Fruit fly (Drosophila melanogaster) whole organism, prepupa: ENCODE data around the gene Kpc1.
A peak's percentile ranks its signal among the peaks of the same experiment; 100 is the strongest.

Experiments used
- Blimp-1 ChIP-seq: fragments of 200-800 bp; sonication (Bioruptor generic); optimal IDR thresholded peaks from 3 replicates; lab custom pipeline; 2017; ENCODE audit warnings: missing biosample characterization, missing genetic modification characterization, mild to moderate bottlenecking, moderate library complexity, missing genetic modification reagents
- CG10631 ChIP-seq: fragments of 200-800 bp; sonication (Bioruptor generic); optimal IDR thresholded peaks from 2 replicates; lab custom pipeline; 2016; ENCODE audit warnings: missing biosample characterization, missing genetic modification characterization
- CG10669 ChIP-seq: fragments of 200-800 bp; sonication (Bioruptor generic); optimal IDR thresholded peaks from 3 replicates; lab custom pipeline; 2018; ENCODE audit warnings: missing biosample characterization, mild to moderate bottlenecking, missing genetic modification characterization, moderate library complexity
- CG11294 ChIP-seq: fragments of 200-800 bp; sonication (Bioruptor generic); IDR thresholded peaks from 2 replicates; pipeline ENCODE4 v1.3.6; 2022; ENCODE audit warnings: missing biosample characterization, missing genetic modification characterization
- CG11762 ChIP-seq: fragments of 200-800 bp; sonication (Bioruptor generic); optimal IDR thresholded peaks from 3 replicates; lab custom pipeline; 2016; ENCODE audit warnings: missing biosample characterization, missing genetic modification characterization; ENCODE audit not compliant: insufficient read depth
- CG11902 ChIP-seq: fragments of 200-800 bp; sonication (Bioruptor generic); optimal IDR thresholded peaks from 3 replicates; lab custom pipeline; 2016; ENCODE audit warnings: missing biosample characterization, missing genetic modification characterization
- CG1621 ChIP-seq: fragments of 200-800 bp; sonication (Bioruptor generic); optimal IDR thresholded peaks from 3 replicates; lab custom pipeline; 2018; ENCODE audit warnings: missing biosample characterization, mild to moderate bottlenecking, missing genetic modification characterization
- CG16779 ChIP-seq: fragments of 200-800 bp; sonication (Bioruptor generic); optimal IDR thresholded peaks from 3 replicates; lab custom pipeline; 2017; ENCODE audit warnings: missing biosample characterization, mild to moderate bottlenecking, missing genetic modification characterization
- CG3032 ChIP-seq: fragments of 200-800 bp; optimal IDR thresholded peaks from 2 replicates; lab custom pipeline; 2019; ENCODE audit warnings: missing biosample characterization, mild to moderate bottlenecking, missing genetic modification characterization, moderate library complexity
- CG31627 ChIP-seq: fragments of 200-800 bp; sonication (Bioruptor generic); optimal IDR thresholded peaks from 3 replicates; lab custom pipeline; 2016; ENCODE audit warnings: missing biosample characterization, missing genetic modification characterization
- CG34406 ChIP-seq: fragments of 200-800 bp; sonication (Bioruptor generic); optimal IDR thresholded peaks from 3 replicates; lab custom pipeline; 2016; ENCODE audit warnings: missing biosample characterization, missing genetic modification characterization
- CG4318 ChIP-seq: fragments of 200-800 bp; sonication (Bioruptor generic); optimal IDR thresholded peaks from 3 replicates; lab custom pipeline; 2017; ENCODE audit warnings: missing biosample characterization, mild to moderate bottlenecking, missing genetic modification characterization
- CG6163 ChIP-seq: fragments of 200-800 bp; sonication (Bioruptor generic); IDR thresholded peaks from 3 replicates; pipeline ENCODE4 v1.3.6; 2022; ENCODE audit warnings: missing biosample characterization, missing genetic modification characterization
- CG6792 ChIP-seq: fragments of 200-800 bp; sonication (Bioruptor generic); optimal IDR thresholded peaks from 3 replicates; lab custom pipeline; 2016; ENCODE audit warnings: missing biosample characterization, missing genetic modification characterization
- CG6854 ChIP-seq: fragments of 200-800 bp; sonication (Bioruptor generic); optimal IDR thresholded peaks from 2 replicates; lab custom pipeline; 2017; ENCODE audit warnings: missing biosample characterization, mild to moderate bottlenecking, missing genetic modification characterization
- CG8119 ChIP-seq: fragments of 200-800 bp; sonication (Bioruptor generic); IDR thresholded peaks from 3 replicates; pipeline ENCODE4 v1.3.6; 2022; ENCODE audit warnings: missing biosample characterization, missing genetic modification characterization
- CG8319 ChIP-seq: fragments of 200-800 bp; sonication (Bioruptor generic); optimal IDR thresholded peaks from 3 replicates; lab custom pipeline; 2016; ENCODE audit warnings: missing biosample characterization, missing genetic modification characterization
- CG8632 ChIP-seq: fragments of 200-800 bp; sonication (Bioruptor generic); optimal IDR thresholded peaks from 3 replicates; lab custom pipeline; 2016; ENCODE audit warnings: missing biosample characterization, missing genetic modification characterization
- CG9139 ChIP-seq: fragments of 200-800 bp; sonication (Bioruptor generic); optimal IDR thresholded peaks from 3 replicates; lab custom pipeline; 2017; ENCODE audit warnings: missing biosample characterization, mild to moderate bottlenecking, missing genetic modification characterization
- Eip93F ChIP-seq: fragments of 200-800 bp; sonication (Bioruptor generic); optimal IDR thresholded peaks from 2 replicates; lab custom pipeline; 2016; ENCODE audit warnings: missing biosample characterization, mild to moderate bottlenecking, missing genetic modification characterization
- Ets21C ChIP-seq: fragments of 200-800 bp; sonication (Bioruptor generic); optimal IDR thresholded peaks from 3 replicates; lab custom pipeline; 2016; ENCODE audit warnings: missing biosample characterization, missing genetic modification characterization
- Ets96B ChIP-seq: fragments of 200-800 bp; optimal IDR thresholded peaks from 2 replicates; lab custom pipeline; 2019; ENCODE audit warnings: missing biosample characterization, mild to moderate bottlenecking, missing genetic modification characterization, moderate library complexity
- Gug ChIP-seq: fragments of 200-800 bp; sonication (Bioruptor generic); IDR thresholded peaks from 2 replicates; pipeline ENCODE4 v1.3.6; 2022; ENCODE audit warnings: missing biosample characterization, missing genetic modification characterization
- Hr39 ChIP-seq: fragments of 200-800 bp; sonication (Bioruptor generic); optimal IDR thresholded peaks from 2 replicates; lab custom pipeline; 2016; ENCODE audit warnings: missing biosample characterization, missing genetic modification characterization
- Hr4 ChIP-seq: fragments of 200-800 bp; sonication (Bioruptor generic); optimal IDR thresholded peaks from 3 replicates; lab custom pipeline; 2016; ENCODE audit warnings: missing biosample characterization, missing genetic modification characterization
- OdsH ChIP-seq: fragments of 200-800 bp; sonication (Bioruptor generic); optimal IDR thresholded peaks from 3 replicates; lab custom pipeline; 2016; ENCODE audit warnings: missing biosample characterization, missing genetic modification characterization
- Sox15 ChIP-seq: fragments of 200-800 bp; sonication (Bioruptor generic); optimal IDR thresholded peaks from 3 replicates; lab custom pipeline; 2016; ENCODE audit warnings: missing biosample characterization, missing genetic modification characterization
- acj6 ChIP-seq: fragments of 200-800 bp; sonication (Bioruptor generic); optimal IDR thresholded peaks from 3 replicates; lab custom pipeline; 2016; ENCODE audit warnings: missing biosample characterization, missing genetic modification characterization
- cyc ChIP-seq: fragments of 200-800 bp; sonication (Bioruptor generic); optimal IDR thresholded peaks from 3 replicates; lab custom pipeline; 2016; ENCODE audit warnings: missing biosample characterization, missing genetic modification characterization
- dac ChIP-seq: fragments of 200-800 bp; sonication (Bioruptor generic); optimal IDR thresholded peaks from 2 replicates; lab custom pipeline; 2017; ENCODE audit warnings: missing biosample characterization, mild to moderate bottlenecking, missing genetic modification characterization
- dsx ChIP-seq: fragments of 200-800 bp; optimal IDR thresholded peaks from 3 replicates; lab custom pipeline; 2019; ENCODE audit warnings: missing biosample characterization, mild to moderate bottlenecking, missing genetic modification characterization, moderate library complexity; ENCODE audit not compliant: poor library complexity, severe bottlenecking
- eg ChIP-seq: fragments of 200-800 bp; sonication (Bioruptor generic); IDR thresholded peaks from 3 replicates; pipeline ENCODE4 v1.3.6; 2022; ENCODE audit warnings: missing biosample characterization, missing genetic modification characterization
- esn ChIP-seq: fragments of 200-800 bp; sonication (Bioruptor generic); optimal IDR thresholded peaks from 2 replicates; lab custom pipeline; 2016; ENCODE audit warnings: missing biosample characterization, mild to moderate bottlenecking, missing genetic modification characterization, moderate library complexity
- fd59A ChIP-seq: fragments of 200-800 bp; sonication (Bioruptor generic); optimal IDR thresholded peaks from 2 replicates; lab custom pipeline; 2017; ENCODE audit warnings: missing biosample characterization, mild to moderate bottlenecking, missing genetic modification characterization, missing genetic modification reagents
- lz ChIP-seq: fragments of 200-800 bp; sonication (Bioruptor generic); optimal IDR thresholded peaks from 3 replicates; lab custom pipeline; 2016; ENCODE audit warnings: missing biosample characterization, missing genetic modification characterization
- net ChIP-seq: fragments of 200-800 bp; sonication (Bioruptor generic); optimal IDR thresholded peaks from 3 replicates; lab custom pipeline; 2016; ENCODE audit warnings: missing biosample characterization, missing genetic modification characterization
- pdm3 ChIP-seq: fragments of 200-800 bp; sonication (Bioruptor generic); optimal IDR thresholded peaks from 3 replicates; lab custom pipeline; 2016; ENCODE audit warnings: missing biosample characterization, missing genetic modification characterization
- salr ChIP-seq, 2 experiments: fragments of 200-800 bp; sonication (Bioruptor generic); optimal IDR thresholded peaks; 3 replicates each; lab custom pipeline; 2016 to 2018; ENCODE audit warnings: missing biosample characterization in 2 of 2, missing genetic modification characterization in 2 of 2, mild to moderate bottlenecking in 1 of 2
- svp ChIP-seq: fragments of 200-800 bp; sonication (Bioruptor generic); peaks from one replicate; lab custom pipeline; 2016; ENCODE audit warnings: missing biosample characterization, missing genetic modification characterization
- topi ChIP-seq: fragments of 200-800 bp; sonication (Bioruptor generic); optimal IDR thresholded peaks from 3 replicates; lab custom pipeline; 2016; ENCODE audit warnings: missing biosample characterization, missing genetic modification characterization

Kpc1 gene

dm6 chr3R:15242186-15243045 lies 46.4 kb upstream of the Kpc1 start, which contains the start of the genes tefu and Hsc70-4:
Gene tefu, minus strand, starts transcription at chr3R:15242236.
Gene Hsc70-4, plus strand, starts transcription at chr3R:15242687.
- TF ChIP-seq CG9139 (no peak), CG10631 (GFP tag; lab: Kevin White, UChicago) (peak; percentile 82), net (no peak), esn (peak; percentile 71), CG11902 (peak; percentile 76), CG8119 (peak; percentile 53), CG6792 (GFP tag; lab: Kevin White, UChicago) (peak; percentile 46), Ets21C (GFP tag; lab: Kevin White, UChicago) (peak; percentile 81), Gug (peak; percentile 72), svp (peak; percentile 71), CG11762 (GFP tag; lab: Kevin White, UChicago) (peak; percentile 31), CG10669 (GFP tag; lab: Kevin White, UChicago) (no peak), CG1621 (tag; lab: Kevin White, UChicago) (no peak), CG6163 (GFP tag; lab: Robert Waterston, UW) (peak; percentile 75; the same call in 2 of the 3 replicates), lz (peak; percentile 74), CG31627 (GFP tag; lab: Kevin White, UChicago) (peak; percentile 87), acj6 (no peak), CG34406 (no peak), cyc (GFP tag; lab: Kevin White, UChicago) (peak; percentile 80), Ets96B (tag; lab: Kevin White, UChicago) (no peak), salr (GFP tag; optimal IDR thresholded peaks at IDR 0.05; lab: Kevin White, UChicago) (peak in 1 of 2 experiments; percentile 60), Eip93F (GFP tag; lab: Kevin White, UChicago) (peak; percentile 66), Hr4 (GFP tag; lab: Kevin White, UChicago) (peak; percentile 76), CG6854 (peak; percentile 26), CG11294 (GFP tag; lab: Robert Waterston, UW) (peak; percentile 67), CG4318 (peak; percentile 73), OdsH (GFP tag; lab: Kevin White, UChicago) (no peak), CG3032 (tag; lab: Kevin White, UChicago) (peak; percentile 85), eg (GFP tag; lab: Robert Waterston, UW) (peak; percentile 81), Blimp-1 (peak; percentile 1), dac (GFP tag; lab: Kevin White, UChicago) (peak; percentile 33), fd59A (GFP tag; lab: Kevin White, UChicago) (peak; percentile 42), Sox15 (GFP tag; lab: Kevin White, UChicago) (peak; percentile 81), Hr39 (GFP tag; lab: Kevin White, UChicago) (peak; percentile 88), dsx (peak; percentile 38), CG16779 (tag; lab: Kevin White, UChicago) (peak; percentile 6), CG8319 (peak; percentile 21)

- TF ChIP-seq CG8319: no peak
- no peak for TF ChIP-seq Hr4 (GFP tag; lab: Kevin White, UChicago)
- TF ChIP-seq pdm3 (GFP tag; lab: Kevin White, UChicago): no peak
- no peak for TF ChIP-seq OdsH (GFP tag; lab: Kevin White, UChicago)
- TF ChIP-seq Blimp-1: no peak
- TF ChIP-seq CG16779 (tag; lab: Kevin White, UChicago): no peak
- no peak for TF ChIP-seq eg (GFP tag; lab: Robert Waterston, UW)
- no peak for TF ChIP-seq topi
- TF ChIP-seq CG8632 (GFP tag; lab: Kevin White, UChicago): no peak
These were observed 35.7 kb upstream of the Kpc1 start for dm6 chr3R:15231635-15232138.
